Worm (Caenorhabditis elegans) whole organism, late embryonic: Measurements from ENCODE around the gene clpp-1.

Experiments used
- C38D4.7 ChIP-seq: fragments of 200-800 bp; sonication (Bioruptor generic); optimal IDR thresholded peaks from 2 replicates; lab custom pipeline; 2018; ENCODE audit warnings: mild to moderate bottlenecking, missing genetic modification characterization, moderate library complexity, missing compliant biosample characterization
- K02D7.2 ChIP-seq: sonication (generic microtip); optimal IDR thresholded peaks from 2 replicates; lab custom pipeline; 2017; ENCODE audit warnings: mild to moderate bottlenecking, missing genetic modification characterization, missing compliant biosample characterization
- T23F11.4 ChIP-seq: fragments of 200-800 bp; sonication (Bioruptor generic); optimal IDR thresholded peaks from 2 replicates; lab custom pipeline; 2018; ENCODE audit warnings: mild to moderate bottlenecking, missing genetic modification characterization, missing compliant biosample characterization
- ama-1 ChIP-seq: fragments of 150-350 bp; optimal IDR thresholded peaks from 2 replicates; lab custom pipeline; 2014
- ceh-14 ChIP-seq: sonication (generic microtip); optimal IDR thresholded peaks from 2 replicates; lab custom pipeline; 2016; ENCODE audit warnings: missing genotype, missing genetic modification characterization, missing compliant biosample characterization
- ceh-24 ChIP-seq: sonication (generic microtip); optimal IDR thresholded peaks from 2 replicates; lab custom pipeline; 2016; ENCODE audit warnings: mild to moderate bottlenecking, missing genetic modification characterization, missing compliant biosample characterization
- ceh-30 ChIP-seq: fragments of 150-350 bp; optimal IDR thresholded peaks from 2 replicates; lab custom pipeline; 2014; ENCODE audit warnings: missing biosample characterization, missing genetic modification characterization
- ceh-31 ChIP-seq: sonication (generic microtip); optimal IDR thresholded peaks from 2 replicates; lab custom pipeline; 2016; ENCODE audit warnings: missing genetic modification characterization, missing compliant biosample characterization
- ceh-34 ChIP-seq: sonication (generic microtip); optimal IDR thresholded peaks from 2 replicates; lab custom pipeline; 2016; ENCODE audit warnings: mild to moderate bottlenecking, missing genetic modification characterization, missing compliant biosample characterization
- ceh-45 ChIP-seq: fragments of 200-800 bp; sonication (Bioruptor generic); IDR thresholded peaks from 2 replicates; pipeline ENCODE4 v1.3.6; 2022; ENCODE audit warnings: missing genetic modification reagents, missing genetic modification characterization, missing compliant biosample characterization
- ceh-48 ChIP-seq: sonication (generic microtip); optimal IDR thresholded peaks from 2 replicates; lab custom pipeline; 2016; ENCODE audit warnings: missing genetic modification characterization, inconsistent platforms, missing compliant biosample characterization
- ceh-6 ChIP-seq: fragments of 200-800 bp; sonication (Bioruptor generic); optimal IDR thresholded peaks from 2 replicates; lab custom pipeline; 2018; ENCODE audit warnings: mild to moderate bottlenecking, missing genetic modification characterization, missing compliant biosample characterization
- dve-1 ChIP-seq: sonication (generic microtip); optimal IDR thresholded peaks from 2 replicates; lab custom pipeline; 2017; ENCODE audit warnings: antibody characterized with exemption, mild to moderate bottlenecking, missing genetic modification characterization, missing compliant biosample characterization
- elt-2 ChIP-seq: sonication (generic microtip); optimal IDR thresholded peaks from 2 replicates; lab custom pipeline; 2016; ENCODE audit warnings: missing genetic modification reagents, missing genetic modification characterization, missing compliant biosample characterization
- elt-4 ChIP-seq: sonication (generic microtip); optimal IDR thresholded peaks from 2 replicates; lab custom pipeline; 2016; ENCODE audit warnings: missing genetic modification characterization, missing compliant biosample characterization
- ets-4 ChIP-seq: sonication (generic microtip); optimal IDR thresholded peaks from 2 replicates; lab custom pipeline; 2016; ENCODE audit warnings: missing genetic modification characterization, missing compliant biosample characterization
- eyg-1 ChIP-seq: sonication (generic microtip); optimal IDR thresholded peaks from 2 replicates; lab custom pipeline; 2016; ENCODE audit warnings: missing genotype, missing genetic modification characterization, missing compliant biosample characterization
- fax-1 ChIP-seq: sonication (generic microtip); optimal IDR thresholded peaks from 2 replicates; lab custom pipeline; 2016; ENCODE audit warnings: missing genotype, missing genetic modification characterization, missing compliant biosample characterization
- hlh-13 ChIP-seq: fragments of 200-800 bp; sonication (Bioruptor generic); optimal IDR thresholded peaks from 2 replicates; lab custom pipeline; 2018; ENCODE audit warnings: mild to moderate bottlenecking, missing genetic modification characterization, missing compliant biosample characterization
- hlh-15 ChIP-seq: sonication (generic microtip); optimal IDR thresholded peaks from 2 replicates; lab custom pipeline; 2016; ENCODE audit warnings: missing genetic modification characterization, missing compliant biosample characterization
- hlh-6 ChIP-seq: sonication (generic microtip); optimal IDR thresholded peaks from 2 replicates; lab custom pipeline; 2016; ENCODE audit warnings: missing genotype, missing genetic modification characterization, missing compliant biosample characterization
- hlh-8 ChIP-seq: sonication (generic microtip); optimal IDR thresholded peaks from 2 replicates; lab custom pipeline; 2016; ENCODE audit warnings: missing genotype, missing genetic modification characterization, missing compliant biosample characterization
- lim-6 ChIP-seq: sonication (generic microtip); optimal IDR thresholded peaks from 2 replicates; lab custom pipeline; 2016; ENCODE audit warnings: missing genetic modification characterization, missing compliant biosample characterization
- nfya-1 ChIP-seq: sonication (generic microtip); optimal IDR thresholded peaks from 2 replicates; lab custom pipeline; 2017; ENCODE audit warnings: missing genetic modification characterization, mild to moderate bottlenecking, missing compliant biosample characterization, antibody characterized with exemption, moderate library complexity
- nhr-11 ChIP-seq: fragments of 150-350 bp; optimal IDR thresholded peaks from 2 replicates; lab custom pipeline; 2014; ENCODE audit warnings: missing biosample characterization, missing genetic modification characterization
- nhr-232 ChIP-seq: sonication (generic microtip); optimal IDR thresholded peaks from 2 replicates; lab custom pipeline; 2016; ENCODE audit warnings: missing genetic modification characterization, missing compliant biosample characterization
- npax-4 ChIP-seq: sonication (generic microtip); optimal IDR thresholded peaks from 2 replicates; lab custom pipeline; 2016; ENCODE audit warnings: missing genetic modification characterization, missing compliant biosample characterization
- pag-3 ChIP-seq: sonication (generic microtip); optimal IDR thresholded peaks from 2 replicates; lab custom pipeline; 2016; ENCODE audit warnings: missing compliant biosample characterization, missing genetic modification characterization, borderline replicate concordance
- pat-9 ChIP-seq: fragments of 200-800 bp; sonication (Bioruptor generic); optimal IDR thresholded peaks from 2 replicates; lab custom pipeline; 2018; ENCODE audit warnings: mild to moderate bottlenecking, missing genetic modification characterization, moderate library complexity, missing compliant biosample characterization
- pha-2 ChIP-seq: sonication (generic microtip); optimal IDR thresholded peaks from 2 replicates; lab custom pipeline; 2017; ENCODE audit warnings: mild to moderate bottlenecking, missing genetic modification characterization, missing compliant biosample characterization
- pha-4 ChIP-seq: fragments of 150-350 bp; optimal IDR thresholded peaks from 2 replicates; lab custom pipeline; 2018; ENCODE audit warnings: missing biosample characterization, missing genetic modification reagents, missing genetic modification characterization
- pqm-1 ChIP-seq: sonication (generic microtip); optimal IDR thresholded peaks from 2 replicates; lab custom pipeline; 2016; ENCODE audit warnings: missing genetic modification characterization, missing compliant biosample characterization
- pros-1 ChIP-seq: fragments of 150-350 bp; optimal IDR thresholded peaks from 2 replicates; lab custom pipeline; 2014; ENCODE audit warnings: missing biosample characterization, missing genetic modification reagents, missing genetic modification characterization
- rnt-1 ChIP-seq: sonication (generic microtip); optimal IDR thresholded peaks from 2 replicates; lab custom pipeline; 2016; ENCODE audit warnings: missing genetic modification characterization, missing compliant biosample characterization
- sdc-2 ChIP-seq: sonication (generic microtip); optimal IDR thresholded peaks from 2 replicates; lab custom pipeline; 2016; ENCODE audit warnings: missing genotype, missing genetic modification characterization, missing compliant biosample characterization
- sox-2 ChIP-seq: fragments of 200-800 bp; sonication (Bioruptor generic); IDR thresholded peaks from 2 replicates; pipeline ENCODE4 v1.3.6; 2022; ENCODE audit warnings: missing genetic modification reagents, missing genetic modification characterization, missing compliant biosample characterization
- sox-4 ChIP-seq: sonication (generic microtip); optimal IDR thresholded peaks from 2 replicates; lab custom pipeline; 2017; ENCODE audit warnings: mild to moderate bottlenecking, missing genetic modification characterization, inconsistent platforms, missing compliant biosample characterization
- tbx-2 ChIP-seq: sonication (generic microtip); optimal IDR thresholded peaks from 2 replicates; lab custom pipeline; 2016; ENCODE audit warnings: missing genetic modification characterization, missing compliant biosample characterization
- tbx-7 ChIP-seq: sonication (generic microtip); optimal IDR thresholded peaks from 2 replicates; lab custom pipeline; 2016; ENCODE audit warnings: missing genotype, missing genetic modification characterization, missing compliant biosample characterization
- ttx-3 ChIP-seq: sonication (generic microtip); optimal IDR thresholded peaks from 2 replicates; lab custom pipeline; 2016; ENCODE audit warnings: missing genetic modification reagents, missing genetic modification characterization, missing compliant biosample characterization
- unc-42 ChIP-seq: sonication (generic microtip); optimal IDR thresholded peaks from 2 replicates; lab custom pipeline; 2016; ENCODE audit warnings: missing genotype, missing genetic modification characterization, missing compliant biosample characterization
- zip-5 ChIP-seq: sonication (generic microtip); optimal IDR thresholded peaks from 2 replicates; lab custom pipeline; 2016; ENCODE audit warnings: missing genetic modification characterization, missing compliant biosample characterization

The clpp-1 gene

ce11 chrII:10302646-10303045, at the start of gene clpp-1:
clpp-1 (minus strand) TSS chrII:10302842.
- TF ChIP-seq tbx-7 (tag; lab: Kevin White, UChicago) (no peak), nhr-232 (tag; lab: Kevin White, UChicago) (no peak), pros-1 (tag; lab: Kevin White, UChicago) (no peak), ceh-6 (GFP tag; lab: Kevin White, UChicago) (no peak), dve-1 (no peak), nhr-11 (tag; lab: Kevin White, UChicago) (no peak)

- TF ChIP-seq ceh-14 (tag; lab: Kevin White, UChicago) (no peak), elt-2 (tag; lab: Kevin White, UChicago) (no peak), T23F11.4 (GFP tag; lab: Kevin White, UChicago) (no peak), ets-4 (tag; lab: Kevin White, UChicago) (no peak)
Observed at ce11 chrII:10351963-10352362, 49.3 kb upstream of the clpp-1 start, which contains the start of gene C07E3.8. C07E3.8 (plus strand) TSS chrII:10352263.

ce11 chrII:10350487-10350886, 47.8 kb upstream of the clpp-1 start, which contains the start of gene C07E3.9:
C07E3.9 (plus strand) TSS chrII:10350756.
- TF ChIP-seq unc-42, result peak; percentile 66
- no peak for TF ChIP-seq ceh-34

- TF ChIP-seq C38D4.7 (GFP tag; lab: Kevin White, UChicago) (no peak), elt-4 (tag; lab: Kevin White, UChicago) (no peak), ceh-31 (tag; lab: Kevin White, UChicago) (no peak), pros-1 (tag; lab: Kevin White, UChicago) (no peak), pag-3 (tag; lab: Kevin White, UChicago) (no peak), eyg-1 (tag; lab: Kevin White, UChicago) (no peak), zip-5 (tag; lab: Kevin White, UChicago) (no peak), K02D7.2 (tag; lab: Kevin White, UChicago) (no peak), hlh-15 (no peak), npax-4 (no peak), hlh-6 (tag; lab: Kevin White, UChicago) (no peak), fax-1 (tag; lab: Kevin White, UChicago) (no peak), tbx-7 (tag; lab: Kevin White, UChicago) (no peak), ceh-34 (no peak), sdc-2 (no peak), tbx-2 (tag; lab: Kevin White, UChicago) (no peak), nhr-11 (tag; lab: Kevin White, UChicago) (no peak)
Observed at ce11 chrII:10349915-10350314, 47.3 kb upstream of the clpp-1 start, which contains the start of gene stip-1. stip-1 (minus strand) TSS chrII:10350012.

ce11 chrII:10346075-10346474, 43.4 kb upstream of the clpp-1 start, which contains the start of gene C07E3.10:
C07E3.10 (plus strand) TSS chrII:10346375.
- TF ChIP-seq ceh-45 (GFP tag; lab: Robert Waterston, UW) (no peak), nhr-232 (tag; lab: Kevin White, UChicago) (no peak), ceh-48 (no peak), nfya-1 (tag; lab: Kevin White, UChicago) (no peak), pqm-1 (no peak), pros-1 (tag; lab: Kevin White, UChicago) (no peak), hlh-13 (GFP tag; lab: Kevin White, UChicago) (no peak), ceh-30 (tag; lab: Kevin White, UChicago) (no peak), lim-6 (no peak), fax-1 (tag; lab: Kevin White, UChicago) (no peak), tbx-2 (tag; lab: Kevin White, UChicago) (no peak)

- TF ChIP-seq ttx-3 (tag; lab: Kevin White, UChicago) (no peak), pat-9 (tag; lab: Kevin White, UChicago) (no peak), ama-1 (lab: Kevin White, UChicago) (no peak), T23F11.4 (GFP tag; lab: Kevin White, UChicago) (no peak), ceh-24 (tag; lab: Kevin White, UChicago) (no peak), nhr-11 (tag; lab: Kevin White, UChicago) (no peak), tbx-7 (tag; lab: Kevin White, UChicago) (no peak), elt-4 (tag; lab: Kevin White, UChicago) (no peak), hlh-8 (tag; lab: Kevin White, UChicago) (no peak), ets-4 (tag; lab: Kevin White, UChicago) (no peak), ceh-30 (tag; lab: Kevin White, UChicago) (no peak), pag-3 (tag; lab: Kevin White, UChicago) (no peak), pha-4 (no peak), sox-2 (no peak), dve-1 (no peak), C38D4.7 (GFP tag; lab: Kevin White, UChicago) (no peak), rnt-1 (no peak), sox-4 (no peak), pha-2 (tag; lab: Kevin White, UChicago) (no peak), unc-42 (no peak)
Observed at ce11 chrII:10345012-10345411, 42.4 kb upstream of the clpp-1 start, which contains the start of gene pro-2. pro-2 (minus strand) TSS chrII:10345112.
